Fruit fly (Drosophila melanogaster) whole organism, embryonic: ENCODE data around the gene CG4297.

Source experiments
- Asciz ChIP-seq: fragments of 200-800 bp; sonication (Bioruptor generic); optimal IDR thresholded peaks from 2 replicates; lab custom pipeline; 2017; ENCODE audit warnings: missing biosample characterization, mild to moderate bottlenecking, missing genetic modification characterization, missing genetic modification reagents
- Atf3 ChIP-seq: fragments of 200-800 bp; sonication (Bioruptor generic); optimal IDR thresholded peaks from 3 replicates; lab custom pipeline; 2016; ENCODE audit warnings: missing biosample characterization, missing genetic modification characterization
- Bteb2 ChIP-seq: fragments of 200-800 bp; sonication (Bioruptor generic); optimal IDR thresholded peaks from 2 replicates; lab custom pipeline; 2016; ENCODE audit warnings: missing biosample characterization, missing genetic modification characterization
- CG1024 ChIP-seq: fragments of 200-800 bp; sonication (Bioruptor generic); IDR thresholded peaks from 2 replicates; pipeline ENCODE4 v1.3.6; 2022; ENCODE audit warnings: missing biosample characterization, missing genetic modification characterization
- CG10321 ChIP-seq: fragments of 200-800 bp; sonication (Bioruptor generic); IDR thresholded peaks from 2 replicates; pipeline ENCODE4 v1.3.6; 2022; ENCODE audit warnings: missing biosample characterization, missing genetic modification characterization
- CG11456 ChIP-seq: fragments of 200-800 bp; sonication (Bioruptor generic); IDR thresholded peaks from 3 replicates; pipeline ENCODE4 v1.3.6; 2022; ENCODE audit warnings: missing biosample characterization, missing genetic modification characterization
- CG12104 ChIP-seq: fragments of 200-800 bp; sonication (Bioruptor generic); optimal IDR thresholded peaks from 3 replicates; lab custom pipeline; 2016; ENCODE audit warnings: missing biosample characterization, missing genetic modification characterization
- CG12391 ChIP-seq: fragments of 200-800 bp; sonication (Bioruptor generic); optimal IDR thresholded peaks from 3 replicates; lab custom pipeline; 2018; ENCODE audit warnings: missing biosample characterization, mild to moderate bottlenecking, missing genetic modification characterization, moderate library complexity
- CG12769 ChIP-seq: fragments of 200-800 bp; sonication (Bioruptor generic); optimal IDR thresholded peaks from 2 replicates; lab custom pipeline; 2019; ENCODE audit warnings: missing biosample characterization, mild to moderate bottlenecking, missing genetic modification characterization, moderate library complexity
- CG13624 ChIP-seq: fragments of 200-800 bp; sonication (Bioruptor generic); optimal IDR thresholded peaks from 2 replicates; lab custom pipeline; 2016; ENCODE audit warnings: missing biosample characterization, missing genetic modification characterization
- CG15601 ChIP-seq: fragments of 200-800 bp; sonication (Bioruptor generic); optimal IDR thresholded peaks from 3 replicates; lab custom pipeline; 2019; ENCODE audit warnings: missing biosample characterization, mild to moderate bottlenecking, missing genetic modification characterization, moderate library complexity
- CG1602 ChIP-seq: fragments of 200-800 bp; sonication (Bioruptor generic); optimal IDR thresholded peaks from 3 replicates; lab custom pipeline; 2016; ENCODE audit warnings: missing biosample characterization, missing genetic modification characterization
- CG16813 ChIP-seq: fragments of 200-800 bp; sonication (Bioruptor generic); IDR thresholded peaks from 3 replicates; pipeline ENCODE4 v1.3.6; 2022; ENCODE audit warnings: missing biosample characterization, missing genetic modification characterization; ENCODE audit not compliant: partially characterized antibody
- CG17361 ChIP-seq: fragments of 200-800 bp; sonication (Bioruptor generic); IDR thresholded peaks from 3 replicates; pipeline ENCODE4 v1.3.6; 2022; ENCODE audit warnings: missing biosample characterization, missing genetic modification characterization
- CG17829 ChIP-seq: fragments of 200-800 bp; optimal IDR thresholded peaks from 2 replicates; lab custom pipeline; 2019; ENCODE audit warnings: missing biosample characterization, mild to moderate bottlenecking, missing genetic modification characterization, moderate library complexity
- CG3847 ChIP-seq: fragments of 200-800 bp; sonication (Bioruptor generic); IDR thresholded peaks from 2 replicates; pipeline ENCODE4 v1.3.6; 2022; ENCODE audit warnings: missing biosample characterization, missing genetic modification characterization
- CG6683 ChIP-seq: fragments of 200-800 bp; sonication (Bioruptor generic); optimal IDR thresholded peaks from 2 replicates; lab custom pipeline; 2017; ENCODE audit warnings: missing biosample characterization, mild to moderate bottlenecking, missing genetic modification characterization, missing genetic modification reagents
- CG6765 ChIP-seq: fragments of 200-800 bp; sonication (Bioruptor generic); optimal IDR thresholded peaks from 3 replicates; lab custom pipeline; 2017; ENCODE audit warnings: missing biosample characterization, mild to moderate bottlenecking, missing genetic modification characterization
- CG6854 ChIP-seq: fragments of 200-800 bp; sonication (Bioruptor generic); optimal IDR thresholded peaks from 3 replicates; lab custom pipeline; 2017; ENCODE audit warnings: missing biosample characterization, mild to moderate bottlenecking, missing genetic modification characterization
- CG7745 ChIP-seq: fragments of 200-800 bp; sonication (Bioruptor generic); optimal IDR thresholded peaks from 2 replicates; lab custom pipeline; 2018; ENCODE audit warnings: missing biosample characterization, mild to moderate bottlenecking, missing genetic modification characterization, moderate library complexity
- Dref ChIP-seq: fragments of 200-800 bp; sonication (Bioruptor generic); IDR thresholded peaks from 2 replicates; pipeline ENCODE4 v1.3.6; 2022; ENCODE audit warnings: missing biosample characterization, missing genetic modification characterization
- HHEX ChIP-seq: fragments of 200-800 bp; sonication (Bioruptor generic); optimal IDR thresholded peaks from 3 replicates; lab custom pipeline; 2017; ENCODE audit warnings: missing biosample characterization, mild to moderate bottlenecking, missing genetic modification characterization, missing genetic modification reagents
- HLHmδ ChIP-seq: fragments of 200-800 bp; sonication (Bioruptor generic); optimal IDR thresholded peaks from 2 replicates; lab custom pipeline; 2018; ENCODE audit warnings: missing biosample characterization, mild to moderate bottlenecking, missing genetic modification characterization, moderate library complexity
- Hand ChIP-seq: fragments of 200-800 bp; sonication (Bioruptor generic); optimal IDR thresholded peaks from 2 replicates; lab custom pipeline; 2017; ENCODE audit warnings: mild to moderate bottlenecking, missing biosample characterization, missing genetic modification reagents, missing genetic modification characterization
- Mes4 ChIP-seq: fragments of 200-800 bp; sonication (Bioruptor generic); optimal IDR thresholded peaks from 2 replicates; lab custom pipeline; 2016; ENCODE audit warnings: missing biosample characterization, missing genetic modification characterization
- Mrtf ChIP-seq: fragments of 200-800 bp; sonication (Bioruptor generic); IDR thresholded peaks from 3 replicates; pipeline ENCODE4 v1.3.6; 2022; ENCODE audit warnings: missing biosample characterization, missing genetic modification characterization
- NK7.1 ChIP-seq: fragments of 200-800 bp; sonication (Bioruptor generic); optimal IDR thresholded peaks from 3 replicates; lab custom pipeline; 2016; ENCODE audit warnings: missing biosample characterization, missing genetic modification characterization
- Nf-YA ChIP-seq: fragments of 200-800 bp; sonication (Bioruptor generic); IDR thresholded peaks from 2 replicates; pipeline ENCODE4 v1.3.6; 2022; ENCODE audit warnings: missing biosample characterization, missing genetic modification characterization
- Nf-YB ChIP-seq: fragments of 200-800 bp; sonication (Bioruptor generic); optimal IDR thresholded peaks from 3 replicates; lab custom pipeline; 2019; ENCODE audit warnings: missing biosample characterization, mild to moderate bottlenecking, missing genetic modification characterization, moderate library complexity
- Sin3A ChIP-seq: fragments of >200 bp; optimal IDR thresholded peaks from 2 replicates; lab custom pipeline; 2018
- Vsx1 ChIP-seq: fragments of 200-800 bp; sonication (Bioruptor generic); optimal IDR thresholded peaks from 2 replicates; lab custom pipeline; 2017; ENCODE audit warnings: missing biosample characterization, mild to moderate bottlenecking, missing genetic modification characterization, missing genetic modification reagents
- ase ChIP-seq: fragments of 200-800 bp; sonication (Bioruptor generic); IDR thresholded peaks from 3 replicates; pipeline ENCODE4 v1.3.6; 2022; ENCODE audit warnings: missing biosample characterization, missing genetic modification characterization
- ash1 ChIP-seq: fragments of 200-800 bp; sonication (Bioruptor generic); optimal IDR thresholded peaks from 2 replicates; lab custom pipeline; 2018; ENCODE audit warnings: missing biosample characterization, mild to moderate bottlenecking, missing genetic modification characterization
- ato ChIP-seq: fragments of 200-800 bp; sonication (Bioruptor generic); IDR thresholded peaks from 2 replicates; pipeline ENCODE4 v1.3.6; 2022; ENCODE audit warnings: missing biosample characterization, missing genetic modification characterization; ENCODE audit not compliant: partially characterized antibody
- br ChIP-seq: fragments of >200 bp; optimal IDR thresholded peaks from 2 replicates; lab custom pipeline; 2017
- caup ChIP-seq: fragments of 200-800 bp; sonication (Bioruptor generic); optimal IDR thresholded peaks from 3 replicates; lab custom pipeline; 2017; ENCODE audit warnings: missing biosample characterization, mild to moderate bottlenecking, missing genetic modification characterization, moderate library complexity; ENCODE audit not compliant: severe bottlenecking
- dimm ChIP-seq: fragments of 200-800 bp; sonication (Bioruptor generic); IDR thresholded peaks from 2 replicates; pipeline ENCODE4 v1.3.6; 2022; ENCODE audit warnings: missing biosample characterization, missing genetic modification characterization
- gce ChIP-seq: fragments of 200-800 bp; sonication (Bioruptor generic); IDR thresholded peaks from 3 replicates; pipeline ENCODE4 v1.3.6; 2022; ENCODE audit warnings: missing biosample characterization, missing genetic modification characterization
- gt ChIP-seq: fragments of 200-800 bp; sonication (Bioruptor generic); IDR thresholded peaks from 2 replicates; pipeline ENCODE4 v1.3.6; 2022; ENCODE audit warnings: missing biosample characterization, missing genetic modification characterization
- h ChIP-seq: fragments of >200 bp; optimal IDR thresholded peaks from 2 replicates; lab custom pipeline; 2017
- kah ChIP-seq: fragments of 200-800 bp; sonication (Bioruptor generic); optimal IDR thresholded peaks from 2 replicates; lab custom pipeline; 2018; ENCODE audit warnings: missing biosample characterization, mild to moderate bottlenecking, missing genetic modification characterization
- knrl ChIP-seq: fragments of 200-800 bp; sonication (Bioruptor generic); IDR thresholded peaks from 3 replicates; pipeline ENCODE4 v1.3.6; 2022; ENCODE audit warnings: missing biosample characterization, missing genetic modification characterization; ENCODE audit not compliant: partially characterized antibody
- peb ChIP-seq: fragments of 200-800 bp; sonication (Bioruptor generic); IDR thresholded peaks from 2 replicates; pipeline ENCODE4 v1.3.6; 2022; ENCODE audit warnings: missing biosample characterization, missing genetic modification characterization
- scrt ChIP-seq: fragments of 200-800 bp; sonication (Bioruptor generic); optimal IDR thresholded peaks from 2 replicates; lab custom pipeline; 2018; ENCODE audit warnings: missing biosample characterization, mild to moderate bottlenecking, missing genetic modification characterization, moderate library complexity
- slbo ChIP-seq: fragments of 200-800 bp; sonication (Bioruptor generic); IDR thresholded peaks from 2 replicates; pipeline ENCODE4 v1.3.6; 2022; ENCODE audit warnings: missing biosample characterization, missing genetic modification characterization
- sr ChIP-seq: fragments of 200-800 bp; sonication (Bioruptor generic); IDR thresholded peaks from 3 replicates; pipeline ENCODE4 v1.3.6; 2022; ENCODE audit warnings: missing biosample characterization, missing genetic modification characterization
- tap ChIP-seq: fragments of 200-800 bp; optimal IDR thresholded peaks from 3 replicates; lab custom pipeline; 2019; ENCODE audit warnings: missing biosample characterization, mild to moderate bottlenecking, missing genetic modification characterization, moderate library complexity
- twi ChIP-seq: fragments of 200-800 bp; optimal IDR thresholded peaks from 2 replicates; lab custom pipeline; 2019; ENCODE audit warnings: missing biosample characterization, mild to moderate bottlenecking, missing genetic modification characterization, moderate library complexity
- yki ChIP-seq: fragments of >200 bp; optimal IDR thresholded peaks from 3 replicates; lab custom pipeline; 2018
- zen ChIP-seq: fragments of 200-800 bp; sonication (Bioruptor generic); optimal IDR thresholded peaks from 3 replicates; lab custom pipeline; 2018; ENCODE audit warnings: missing biosample characterization, mild to moderate bottlenecking, missing genetic modification characterization, moderate library complexity
- zfh2 ChIP-seq: fragments of 200-800 bp; sonication (Bioruptor generic); optimal IDR thresholded peaks from 2 replicates; lab custom pipeline; 2016; ENCODE audit warnings: missing biosample characterization, missing genetic modification characterization

CG4297 gene

DNA sequence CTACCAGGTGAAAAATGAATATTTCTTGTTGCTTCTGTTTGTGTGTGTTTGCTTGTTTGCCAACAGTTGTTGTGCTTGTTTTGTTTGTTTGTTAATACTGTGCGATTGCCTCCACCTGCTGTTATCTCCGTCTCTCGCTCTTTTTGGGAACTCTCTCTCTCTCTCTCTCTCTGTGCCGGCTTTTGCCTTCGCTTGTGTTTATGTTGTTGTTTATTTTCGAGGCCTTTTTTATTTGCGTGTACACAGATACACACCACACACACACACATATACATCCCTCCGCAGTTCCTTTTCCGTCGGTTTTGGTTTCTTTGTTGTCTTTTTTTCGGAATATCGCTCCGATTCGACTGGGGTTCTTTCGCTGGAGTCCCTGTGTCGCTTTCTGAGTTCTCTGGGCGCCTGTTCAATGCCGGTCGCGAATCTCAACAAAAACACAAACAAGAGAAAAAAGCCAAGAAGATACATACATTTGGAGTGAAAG, 38.6 kb upstream of the CG4297 start (continued):
- TF ChIP-seq HHEX (GFP tag; lab: Kevin White, UChicago): peak; percentile 51
- TF ChIP-seq zen (tag; lab: Kevin White, UChicago): peak; percentile 80
- peak; percentile 61 for TF ChIP-seq CG7745 (tag; lab: Kevin White, UChicago)
- no peak for TF ChIP-seq ash1 (GFP tag; lab: Kevin White, UChicago)
- TF ChIP-seq ase (GFP tag; lab: Robert Waterston, UW): no peak
- TF ChIP-seq CG11456 (GFP tag; lab: Robert Waterston, UW): 0 out of 3 replicates have a peak, but pooled peaks have one; percentile 60
- no peak for TF ChIP-seq CG1024 (GFP tag; lab: Robert Waterston, UW)
- no peak for TF ChIP-seq CG12769
- peak; percentile 58 for TF ChIP-seq Bteb2
- no peak for TF ChIP-seq ato (GFP tag; lab: Robert Waterston, UW)
- TF ChIP-seq Atf3: peak; percentile 69
- TF ChIP-seq tap (tag; lab: Kevin White, UChicago): peak; percentile 17
- peak; percentile 83 for TF ChIP-seq CG15601 (tag; lab: Kevin White, UChicago)
- peak; percentile 27 for TF ChIP-seq CG13624 (GFP tag; lab: Kevin White, UChicago)
- TF ChIP-seq Asciz (GFP tag; lab: Kevin White, UChicago): peak; percentile 81
- TF ChIP-seq Mes4: peak; percentile 82
- peak; percentile 28 for TF ChIP-seq CG6683 (GFP tag; lab: Kevin White, UChicago)
- peak; percentile 64 for TF ChIP-seq twi
- peak; percentile 48 for TF ChIP-seq CG17829 (tag; lab: Kevin White, UChicago)
- TF ChIP-seq CG6765 (GFP tag; lab: Kevin White, UChicago): peak; percentile 55
- TF ChIP-seq Sin3A (lab: Kevin White, UChicago): no peak
- no peak for TF ChIP-seq yki (lab: Kevin White, UChicago)
- TF ChIP-seq kah: peak; percentile 68
- TF ChIP-seq gce (GFP tag; lab: Robert Waterston, UW): peak; percentile 70; the same call in 1 of the 3 replicates
- no peak for TF ChIP-seq Mrtf
- 0 out of 2 replicates have a peak, but pooled peaks have one; percentile 12 for TF ChIP-seq peb (GFP tag; lab: Robert Waterston, UW)
- TF ChIP-seq scrt (GFP tag; lab: Kevin White, UChicago): peak; percentile 76
- no peak for TF ChIP-seq CG3847 (GFP tag; lab: Robert Waterston, UW)
- peak; percentile 47 for TF ChIP-seq CG1602
- TF ChIP-seq CG12104 (GFP tag; lab: Kevin White, UChicago): peak; percentile 6
- TF ChIP-seq CG17361: peak; percentile 71; the same call in 2 of the 3 replicates
- no peak for TF ChIP-seq br (lab: Kevin White, UChicago)
- TF ChIP-seq CG10321: peak; percentile 43; the same call in 1 of the 2 replicates
- no peak for TF ChIP-seq Dref (GFP tag; lab: Robert Waterston, UW)
- TF ChIP-seq HLHmδ (GFP tag; lab: Kevin White, UChicago): peak; percentile 73
- 0 out of 3 replicates have a peak, but pooled peaks have one; percentile 29 for TF ChIP-seq sr
- TF ChIP-seq Hand (GFP tag; lab: Kevin White, UChicago): peak; percentile 34
- TF ChIP-seq Nf-YA (GFP tag; lab: Robert Waterston, UW): 0 out of 2 replicates have a peak, but pooled peaks have one; percentile 27
- TF ChIP-seq CG6854 (GFP tag; lab: Kevin White, UChicago): peak; percentile 65
- TF ChIP-seq slbo: no peak
- TF ChIP-seq NK7.1 (GFP tag; lab: Kevin White, UChicago): peak; percentile 70
- no peak for TF ChIP-seq gt (GFP tag; lab: Robert Waterston, UW)
- no peak for TF ChIP-seq knrl (GFP tag; lab: Robert Waterston, UW)
- TF ChIP-seq caup (GFP tag; lab: Kevin White, UChicago): peak; percentile 73
- no peak for TF ChIP-seq h (lab: Kevin White, UChicago)
- peak; percentile 75 for TF ChIP-seq Nf-YB (GFP tag; lab: Kevin White, UChicago)
- no peak for TF ChIP-seq CG16813
- peak; percentile 57 for TF ChIP-seq CG12391 (tag; lab: Kevin White, UChicago)
- TF ChIP-seq dimm (GFP tag; lab: Robert Waterston, UW): no peak
- no peak for TF ChIP-seq zfh2
- peak; percentile 87 for TF ChIP-seq Vsx1
